Worm (Caenorhabditis elegans) whole organism, L1 larva: ENCODE measurements around the gene srd-59.

Experiments used
- F16B12.6 ChIP-seq: fragments of 150-350 bp; optimal IDR thresholded peaks from 2 replicates; lab custom pipeline; 2014; ENCODE audit warnings: missing biosample characterization, missing genetic modification characterization
- Y116A8C.19 ChIP-seq: sonication (generic microtip); optimal IDR thresholded peaks from 2 replicates; lab custom pipeline; 2016; ENCODE audit warnings: missing compliant biosample characterization, missing genetic modification characterization, borderline replicate concordance
- aha-1 ChIP-seq: fragments of 150-350 bp; optimal IDR thresholded peaks from 2 replicates; lab custom pipeline; 2014; ENCODE audit warnings: missing biosample characterization, missing genetic modification characterization
- ceh-63 ChIP-seq: fragments of 200-800 bp; sonication (Bioruptor generic); optimal IDR thresholded peaks from 2 replicates; lab custom pipeline; 2018; ENCODE audit warnings: mild to moderate bottlenecking, missing genetic modification characterization, missing compliant biosample characterization
- ceh-82 ChIP-seq, 3 experiments: fragments of 150-350 bp in 1 of 3; sonication (generic microtip) in 2 of 3; optimal IDR thresholded peaks; 2 replicates each; lab custom pipeline; 2014 to 2017; ENCODE audit warnings: missing biosample characterization in 3 of 3, missing genetic modification characterization in 3 of 3
- ceh-88 ChIP-seq: fragments of 200-800 bp; sonication (Bioruptor generic); IDR thresholded peaks from 2 replicates; pipeline ENCODE4 v1.3.6; 2022; ENCODE audit warnings: missing genetic modification characterization, missing compliant biosample characterization
- ces-1 ChIP-seq: fragments of 150-350 bp; optimal IDR thresholded peaks from 2 replicates; lab custom pipeline; 2014; ENCODE audit warnings: missing biosample characterization, missing genetic modification reagents, missing genetic modification characterization
- dpl-1 ChIP-seq, 3 experiments: fragments of 150-350 bp in 2 of 3; sonication (generic microtip) in 1 of 3; optimal IDR thresholded peaks; 2 replicates each; lab custom pipeline; 2014 to 2017; ENCODE audit warnings: missing biosample characterization in 3 of 3, missing genetic modification characterization in 3 of 3, missing genetic modification reagents in 3 of 3
- dsc-1 ChIP-seq: sonication (generic microtip); optimal IDR thresholded peaks from 2 replicates; lab custom pipeline; 2016; ENCODE audit warnings: mild to moderate bottlenecking, missing genetic modification characterization, missing compliant biosample characterization
- efl-1 ChIP-seq, 4 experiments: fragments of 150-350 bp; optimal IDR thresholded peaks in 3 of 4; peaks in 1 of 4; 1 replicate in 1 of 4; 2 replicates in 3 of 4; lab custom pipeline; 2014; ENCODE audit warnings: missing biosample characterization in 2 of 4, missing genetic modification characterization in 2 of 4, missing genetic modification reagents in 2 of 4
- efl-3 ChIP-seq: fragments of 200-800 bp; sonication (Bioruptor generic); optimal IDR thresholded peaks from 2 replicates; lab custom pipeline; 2018; ENCODE audit warnings: mild to moderate bottlenecking, missing genetic modification characterization, missing compliant biosample characterization
- egl-13 ChIP-seq: sonication (generic microtip); optimal IDR thresholded peaks from 2 replicates; lab custom pipeline; 2016; ENCODE audit warnings: missing genotype, missing genetic modification reagents, missing genetic modification characterization, missing compliant biosample characterization
- egl-27 ChIP-seq, 2 experiments: fragments of 150-350 bp in 1 of 2; sonication (generic microtip); optimal IDR thresholded peaks; 3 replicates each; lab custom pipeline; 2017 to 2018; ENCODE audit warnings: missing biosample characterization in 2 of 2, missing genetic modification characterization in 2 of 2, missing genetic modification reagents in 2 of 2
- elt-2 ChIP-seq: sonication (generic microtip); optimal IDR thresholded peaks from 2 replicates; lab custom pipeline; 2016; ENCODE audit warnings: missing genetic modification characterization, mild to moderate bottlenecking, inconsistent platforms, missing compliant biosample characterization, missing genetic modification reagents
- elt-3 ChIP-seq, 6 experiments: fragments of 150-350 bp in 1 of 6; sonication (generic microtip); optimal IDR thresholded peaks; 2 replicates each; lab custom pipeline; 2017 to 2018; ENCODE audit warnings: missing biosample characterization in 6 of 6, missing genetic modification characterization in 6 of 6, inconsistent platforms in 1 of 6
- fkh-10 ChIP-seq: sonication (generic microtip); optimal IDR thresholded peaks from 2 replicates; lab custom pipeline; 2017; ENCODE audit warnings: missing biosample characterization, missing genetic modification reagents, missing genetic modification characterization
- fkh-8 ChIP-seq: sonication (generic microtip); optimal IDR thresholded peaks from 2 replicates; lab custom pipeline; 2016; ENCODE audit warnings: mild to moderate bottlenecking, missing genetic modification characterization, missing compliant biosample characterization
- irx-1 ChIP-seq: sonication (generic microtip); optimal IDR thresholded peaks from 2 replicates; lab custom pipeline; 2016; ENCODE audit warnings: missing genetic modification characterization, missing compliant biosample characterization
- isw-1 ChIP-seq: fragments of 200-800 bp; sonication (Bioruptor generic); IDR thresholded peaks from 2 replicates; pipeline ENCODE4 v1.3.6; 2022; ENCODE audit warnings: missing genetic modification characterization, missing compliant biosample characterization
- lin-13 ChIP-seq: fragments of 150-350 bp; optimal IDR thresholded peaks from 2 replicates; lab custom pipeline; 2014; ENCODE audit warnings: missing biosample characterization, missing genetic modification reagents, missing genetic modification characterization
- lin-14 ChIP-seq: fragments of 200-800 bp; sonication (Bioruptor generic); optimal IDR thresholded peaks from 2 replicates; lab custom pipeline; 2018; ENCODE audit warnings: mild to moderate bottlenecking, missing genetic modification characterization, moderate library complexity, missing compliant biosample characterization
- lin-15B ChIP-seq: fragments of 150-350 bp; sonication (generic microtip); optimal IDR thresholded peaks from 3 replicates; lab custom pipeline; 2014; ENCODE audit warnings: missing biosample characterization, missing genetic modification characterization
- lin-35 ChIP-seq, 2 experiments: fragments of 150-350 bp; optimal IDR thresholded peaks; 2 replicates each; lab custom pipeline; 2014; ENCODE audit warnings: missing biosample characterization in 2 of 2, missing genetic modification characterization in 2 of 2, missing genetic modification reagents in 2 of 2
- lin-39 ChIP-seq: fragments of 150-350 bp; optimal IDR thresholded peaks from 2 replicates; lab custom pipeline; 2014; ENCODE audit warnings: missing biosample characterization, missing genetic modification reagents, missing genetic modification characterization
- lir-3 ChIP-seq: sonication (generic microtip); optimal IDR thresholded peaks from 2 replicates; lab custom pipeline; 2016; ENCODE audit warnings: mild to moderate bottlenecking, missing genetic modification characterization, moderate library complexity, missing compliant biosample characterization; ENCODE audit not compliant: poor library complexity
- lsy-2 ChIP-seq, 2 experiments: fragments of 150-350 bp; optimal IDR thresholded peaks; 2 replicates each; lab custom pipeline; 2014; ENCODE audit warnings: missing biosample characterization in 2 of 2, missing genetic modification characterization in 2 of 2
- mep-1 ChIP-seq: fragments of 150-350 bp; optimal IDR thresholded peaks from 2 replicates; lab custom pipeline; 2014; ENCODE audit warnings: missing biosample characterization, missing genetic modification characterization
- nhr-19 ChIP-seq: fragments of 200-800 bp; sonication (Bioruptor generic); conservative IDR thresholded peaks from 2 replicates; pipeline ENCODE4 v1.3.6; 2022; ENCODE audit warnings: missing genetic modification characterization, missing compliant biosample characterization
- nhr-20 ChIP-seq: sonication (generic microtip); optimal IDR thresholded peaks from 2 replicates; lab custom pipeline; 2016; ENCODE audit warnings: mild to moderate bottlenecking, missing genetic modification characterization, missing compliant biosample characterization
- nhr-71 ChIP-seq: sonication (generic microtip); optimal IDR thresholded peaks from 2 replicates; lab custom pipeline; 2016; ENCODE audit warnings: mild to moderate bottlenecking, missing genetic modification characterization, moderate library complexity, missing compliant biosample characterization
- nhr-76 ChIP-seq: sonication (generic microtip); optimal IDR thresholded peaks from 2 replicates; lab custom pipeline; 2017; ENCODE audit warnings: missing biosample characterization, missing genetic modification characterization
- nhr-84 ChIP-seq: sonication (generic microtip); optimal IDR thresholded peaks from 2 replicates; lab custom pipeline; 2017; ENCODE audit warnings: missing biosample characterization, missing genetic modification characterization
- nhr-85 ChIP-seq: sonication (generic microtip); peaks from one replicate; lab custom pipeline; 2016; ENCODE audit warnings: missing genetic modification characterization, inconsistent platforms, missing compliant biosample characterization
- nhr-90 ChIP-seq: sonication (generic microtip); optimal IDR thresholded peaks from 2 replicates; lab custom pipeline; 2016; ENCODE audit warnings: mild to moderate bottlenecking, missing genetic modification characterization, missing compliant biosample characterization; ENCODE audit not compliant: poor library complexity
- pax-3 ChIP-seq: fragments of 200-800 bp; sonication (Bioruptor generic); optimal IDR thresholded peaks from 2 replicates; lab custom pipeline; 2018; ENCODE audit warnings: mild to moderate bottlenecking, missing genetic modification characterization, moderate library complexity, missing compliant biosample characterization
- pqm-1 ChIP-seq: sonication (generic microtip); optimal IDR thresholded peaks from 3 replicates; lab custom pipeline; 2017; ENCODE audit warnings: missing biosample characterization, missing genetic modification characterization
- rnt-1 ChIP-seq: sonication (generic microtip); optimal IDR thresholded peaks from 2 replicates; lab custom pipeline; 2016; ENCODE audit warnings: mild to moderate bottlenecking, missing genetic modification characterization, moderate library complexity, missing compliant biosample characterization
- snpc-4 ChIP-seq: fragments of 150-350 bp; optimal IDR thresholded peaks from 2 replicates; lab custom pipeline; 2014; ENCODE audit warnings: missing biosample characterization, missing genetic modification characterization
- snu-23 ChIP-seq: sonication (generic microtip); optimal IDR thresholded peaks from 2 replicates; lab custom pipeline; 2016; ENCODE audit warnings: missing genetic modification characterization, missing compliant biosample characterization
- sox-4 ChIP-seq: sonication (generic microtip); optimal IDR thresholded peaks from 2 replicates; lab custom pipeline; 2016; ENCODE audit warnings: missing genetic modification characterization, missing compliant biosample characterization
- sup-37 ChIP-seq: fragments of 200-800 bp; sonication (Bioruptor generic); optimal IDR thresholded peaks from 2 replicates; lab custom pipeline; 2018; ENCODE audit warnings: mild to moderate bottlenecking, missing genetic modification characterization, missing compliant biosample characterization
- tbx-2 ChIP-seq: sonication (generic microtip); optimal IDR thresholded peaks from 2 replicates; lab custom pipeline; 2016; ENCODE audit warnings: missing genetic modification characterization, missing compliant biosample characterization
- unc-130 ChIP-seq: fragments of 150-350 bp; optimal IDR thresholded peaks from 2 replicates; lab custom pipeline; 2017; ENCODE audit warnings: missing biosample characterization, missing genetic modification characterization, inconsistent platforms
- unc-30 ChIP-seq: sonication (generic microtip); optimal IDR thresholded peaks from 2 replicates; lab custom pipeline; 2017; ENCODE audit warnings: missing biosample characterization, missing genetic modification characterization
- unc-62 ChIP-seq: fragments of 150-350 bp; optimal IDR thresholded peaks from 2 replicates; lab custom pipeline; 2014; ENCODE audit warnings: missing biosample characterization, missing genetic modification reagents, missing genetic modification characterization
- unc-86 ChIP-seq: sonication (generic microtip); optimal IDR thresholded peaks from 2 replicates; lab custom pipeline; 2016; ENCODE audit warnings: missing genetic modification characterization, missing compliant biosample characterization
- xbp-1 ChIP-seq: sonication (generic microtip); optimal IDR thresholded peaks from 2 replicates; lab custom pipeline; 2016; ENCODE audit warnings: missing genetic modification characterization, missing compliant biosample characterization
- zag-1 ChIP-seq: fragments of 150-350 bp; optimal IDR thresholded peaks from 2 replicates; lab custom pipeline; 2014; ENCODE audit warnings: missing biosample characterization, missing genetic modification characterization
- ztf-4 ChIP-seq: fragments of 150-350 bp; optimal IDR thresholded peaks from 2 replicates; lab custom pipeline; 2014; ENCODE audit warnings: missing biosample characterization, missing genetic modification characterization

Gene srd-59

DNA sequence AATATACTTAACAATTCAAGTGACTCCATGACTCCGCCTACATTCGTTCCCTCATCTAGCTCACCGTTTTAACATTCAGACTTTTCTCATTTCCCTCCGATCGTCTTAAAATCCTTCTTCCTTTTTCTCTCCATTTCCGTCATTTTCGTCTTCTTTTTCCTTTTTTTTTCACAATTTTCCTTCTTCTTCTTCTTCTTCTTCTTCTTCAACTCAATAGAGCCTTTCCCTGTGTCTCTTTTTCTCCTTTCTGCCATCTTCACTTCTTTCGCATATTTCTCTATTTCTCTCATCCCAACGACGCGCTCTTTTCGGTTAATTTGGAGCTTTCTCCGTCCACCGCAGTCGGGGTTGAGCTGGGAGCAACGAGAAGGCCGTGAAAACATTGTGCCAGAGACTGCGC, 22.9 kb upstream of the srd-59 start (continued):
- TF ChIP-seq rnt-1 (tag; lab: Kevin White, UChicago) (no peak), lin-39 (tag; lab: Kevin White, UChicago) (no peak), lin-14 (GFP tag; lab: Kevin White, UChicago) (peak; percentile 83), lin-35 (GFP tag; optimal IDR thresholded peaks at IDR 0.05; lab: Kevin White, UChicago) (peak in 1 of 2 experiments; percentile 9), efl-3 (GFP tag; lab: Kevin White, UChicago) (no peak), tbx-2 (tag; lab: Kevin White, UChicago) (no peak), isw-1 (no peak), fkh-10 (GFP tag; lab: Kevin White, UChicago) (peak; percentile 71), unc-30 (no peak), pax-3 (tag; lab: Kevin White, UChicago) (no peak), lsy-2 (tag; optimal IDR thresholded peaks at IDR 0.05; lab: Kevin White, UChicago) (peak; percentile 25 to 50), efl-1 (optimal IDR thresholded peaks at IDR 0.05; lab: Kevin White, UChicago) (peak in 1 of 2 experiments; percentile 6), efl-1 (GFP tag; optimal IDR thresholded peaks at IDR 0.05 in 1 of 2; lab: Kevin White, UChicago) (peak in 1 of 2 experiments; percentile 74), nhr-84 (tag; lab: Kevin White, UChicago) (no peak), nhr-85 (tag; lab: Kevin White, UChicago) (no peak), ceh-82 (tag; optimal IDR thresholded peaks at IDR 0.05; lab: Kevin White, UChicago) (peak in 1 of 3 experiments; percentile 37), sox-4 (tag; lab: Kevin White, UChicago) (no peak), unc-62 (GFP tag; lab: Kevin White, UChicago) (no peak), nhr-90 (tag; lab: Kevin White, UChicago) (no peak), Y116A8C.19 (tag; lab: Kevin White, UChicago) (no peak), sup-37 (GFP tag; lab: Kevin White, UChicago) (no peak), nhr-76 (no peak), ceh-63 (GFP tag; lab: Kevin White, UChicago) (no peak), zag-1 (tag; lab: Kevin White, UChicago) (no peak), unc-86 (tag; lab: Kevin White, UChicago) (no peak), nhr-19 (GFP tag; lab: Robert Waterston, UW) (no peak), nhr-20 (tag; lab: Kevin White, UChicago) (no peak), elt-2 (tag; lab: Kevin White, UChicago) (no peak), egl-27 (tag; optimal IDR thresholded peaks at IDR 0.05; lab: Kevin White, UChicago) (no peak), unc-130 (tag; lab: Kevin White, UChicago) (no peak), nhr-71 (tag; lab: Kevin White, UChicago) (peak; percentile 41), pqm-1 (tag; lab: Kevin White, UChicago) (no peak), egl-13 (tag; lab: Kevin White, UChicago) (peak; percentile 37), dpl-1 (GFP tag; optimal IDR thresholded peaks at IDR 0.05; lab: Kevin White, UChicago) (no peak), lir-3 (tag; lab: Kevin White, UChicago) (peak; percentile 53), F16B12.6 (no peak), aha-1 (no peak), dsc-1 (peak; percentile 3)

- TF ChIP-seq lin-15B (no peak), fkh-8 (peak; percentile 62), ztf-4 (tag; lab: Kevin White, UChicago) (peak; percentile 75), isw-1 (peak; percentile 43), snpc-4 (peak; percentile 58), lin-13 (GFP tag; lab: Kevin White, UChicago) (peak; percentile 27), lin-35 (GFP tag; optimal IDR thresholded peaks at IDR 0.05; lab: Kevin White, UChicago) (peak; percentile 63 to 77), irx-1 (tag; lab: Kevin White, UChicago) (peak; percentile 17), dpl-1 (GFP tag; optimal IDR thresholded peaks at IDR 0.05; lab: Kevin White, UChicago) (peak in 2 of 3 experiments; percentile 34 to 43), elt-3 (tag; optimal IDR thresholded peaks at IDR 0.05; lab: Kevin White, UChicago) (peak in 3 of 6 experiments; percentile 24 to 61 (median 58)), ces-1 (GFP tag; lab: Kevin White, UChicago) (no peak), xbp-1 (tag; lab: Kevin White, UChicago) (peak; percentile 64), egl-27 (tag; optimal IDR thresholded peaks at IDR 0.05; lab: Kevin White, UChicago) (no peak), nhr-84 (tag; lab: Kevin White, UChicago) (no peak), ceh-88 (0 out of 2 replicates have a peak, but pooled peaks have one; percentile 42), mep-1 (tag; lab: Kevin White, UChicago) (peak; percentile 77), unc-130 (tag; lab: Kevin White, UChicago) (peak; percentile 15), nhr-19 (GFP tag; lab: Robert Waterston, UW) (peak; percentile 73), snu-23 (GFP tag; lab: Kevin White, UChicago) (peak; percentile 83), aha-1 (no peak), rnt-1 (tag; lab: Kevin White, UChicago) (peak; percentile 79)
These were observed 21.8 kb upstream of the srd-59 start, which contains the start of gene pdl-1 for ce11 chrII:7183493-7184272. pdl-1 (plus strand) TSS chrII:7183801.
